Worm (Caenorhabditis elegans) whole organism, L1 larva: ENCODE data around the gene cdka-1.

Experiments used
- C04F5.9 ChIP-seq: sonication (generic microtip); optimal IDR thresholded peaks from 2 replicates; lab custom pipeline; 2016; ENCODE audit warnings: missing genetic modification characterization, missing compliant biosample characterization
- C34B4.2 ChIP-seq: sonication (generic microtip); optimal IDR thresholded peaks from 2 replicates; lab custom pipeline; 2017; ENCODE audit warnings: mild to moderate bottlenecking, missing genetic modification characterization, missing compliant biosample characterization
- aly-2 ChIP-seq: fragments of 150-350 bp; optimal IDR thresholded peaks from 2 replicates; lab custom pipeline; 2014; ENCODE audit warnings: missing biosample characterization, missing genetic modification characterization
- ama-1 ChIP-seq: fragments of 150-350 bp; optimal IDR thresholded peaks from 2 replicates; lab custom pipeline; 2014
- blmp-1 ChIP-seq: fragments of 150-350 bp; optimal IDR thresholded peaks from 2 replicates; lab custom pipeline; 2014; ENCODE audit warnings: missing biosample characterization, missing genetic modification characterization
- ceh-8 ChIP-seq: fragments of 200-800 bp; sonication (Bioruptor generic); optimal IDR thresholded peaks from 2 replicates; lab custom pipeline; 2018; ENCODE audit warnings: mild to moderate bottlenecking, missing genetic modification characterization, moderate library complexity, missing compliant biosample characterization
- ceh-90 ChIP-seq: sonication (generic microtip); optimal IDR thresholded peaks from 2 replicates; lab custom pipeline; 2016; ENCODE audit warnings: missing genetic modification characterization, missing compliant biosample characterization
- ces-1 ChIP-seq: fragments of 150-350 bp; optimal IDR thresholded peaks from 2 replicates; lab custom pipeline; 2014; ENCODE audit warnings: missing biosample characterization, missing genetic modification reagents, missing genetic modification characterization
- dpl-1 ChIP-seq, 3 experiments: fragments of 150-350 bp in 2 of 3; sonication (generic microtip) in 1 of 3; optimal IDR thresholded peaks; 2 replicates each; lab custom pipeline; 2014 to 2017; ENCODE audit warnings: missing biosample characterization in 3 of 3, missing genetic modification characterization in 3 of 3, missing genetic modification reagents in 3 of 3
- dsc-1 ChIP-seq: sonication (generic microtip); optimal IDR thresholded peaks from 2 replicates; lab custom pipeline; 2016; ENCODE audit warnings: mild to moderate bottlenecking, missing genetic modification characterization, missing compliant biosample characterization
- efl-3 ChIP-seq: fragments of 200-800 bp; sonication (Bioruptor generic); optimal IDR thresholded peaks from 2 replicates; lab custom pipeline; 2018; ENCODE audit warnings: mild to moderate bottlenecking, missing genetic modification characterization, missing compliant biosample characterization
- egl-27 ChIP-seq, 2 experiments: fragments of 150-350 bp in 1 of 2; sonication (generic microtip); optimal IDR thresholded peaks; 3 replicates each; lab custom pipeline; 2017 to 2018; ENCODE audit warnings: missing biosample characterization in 2 of 2, missing genetic modification characterization in 2 of 2, missing genetic modification reagents in 2 of 2
- elt-3 ChIP-seq, 6 experiments: fragments of 150-350 bp in 1 of 6; sonication (generic microtip); optimal IDR thresholded peaks; 2 replicates each; lab custom pipeline; 2017 to 2018; ENCODE audit warnings: missing biosample characterization in 6 of 6, missing genetic modification characterization in 6 of 6, inconsistent platforms in 1 of 6
- ets-5 ChIP-seq: fragments of 200-800 bp; sonication (Bioruptor generic); IDR thresholded peaks from 2 replicates; pipeline ENCODE4 v1.3.6; 2022; ENCODE audit warnings: missing genetic modification characterization, missing compliant biosample characterization
- fkh-10 ChIP-seq: sonication (generic microtip); optimal IDR thresholded peaks from 2 replicates; lab custom pipeline; 2017; ENCODE audit warnings: missing biosample characterization, missing genetic modification reagents, missing genetic modification characterization
- fkh-4 ChIP-seq: sonication (generic microtip); optimal IDR thresholded peaks from 2 replicates; lab custom pipeline; 2016; ENCODE audit warnings: missing compliant biosample characterization, missing genetic modification characterization, borderline replicate concordance
- fkh-8 ChIP-seq: sonication (generic microtip); optimal IDR thresholded peaks from 2 replicates; lab custom pipeline; 2016; ENCODE audit warnings: mild to moderate bottlenecking, missing genetic modification characterization, missing compliant biosample characterization
- irx-1 ChIP-seq: sonication (generic microtip); optimal IDR thresholded peaks from 2 replicates; lab custom pipeline; 2016; ENCODE audit warnings: missing genetic modification characterization, missing compliant biosample characterization
- lin-13 ChIP-seq: fragments of 150-350 bp; optimal IDR thresholded peaks from 2 replicates; lab custom pipeline; 2014; ENCODE audit warnings: missing biosample characterization, missing genetic modification reagents, missing genetic modification characterization
- lin-15B ChIP-seq: fragments of 150-350 bp; sonication (generic microtip); optimal IDR thresholded peaks from 3 replicates; lab custom pipeline; 2014; ENCODE audit warnings: missing biosample characterization, missing genetic modification characterization
- lin-35 ChIP-seq, 2 experiments: fragments of 150-350 bp; optimal IDR thresholded peaks; 2 replicates each; lab custom pipeline; 2014; ENCODE audit warnings: missing biosample characterization in 2 of 2, missing genetic modification characterization in 2 of 2, missing genetic modification reagents in 2 of 2
- lin-39 ChIP-seq: fragments of 150-350 bp; optimal IDR thresholded peaks from 2 replicates; lab custom pipeline; 2014; ENCODE audit warnings: missing biosample characterization, missing genetic modification reagents, missing genetic modification characterization
- lir-3 ChIP-seq: sonication (generic microtip); optimal IDR thresholded peaks from 2 replicates; lab custom pipeline; 2016; ENCODE audit warnings: mild to moderate bottlenecking, missing genetic modification characterization, moderate library complexity, missing compliant biosample characterization; ENCODE audit not compliant: poor library complexity
- lsy-2 ChIP-seq, 2 experiments: fragments of 150-350 bp; optimal IDR thresholded peaks; 2 replicates each; lab custom pipeline; 2014; ENCODE audit warnings: missing biosample characterization in 2 of 2, missing genetic modification characterization in 2 of 2
- mef-2 ChIP-seq: fragments of 150-350 bp; optimal IDR thresholded peaks from 2 replicates; lab custom pipeline; 2014; ENCODE audit warnings: missing biosample characterization, missing genetic modification characterization
- nhr-20 ChIP-seq: sonication (generic microtip); optimal IDR thresholded peaks from 2 replicates; lab custom pipeline; 2016; ENCODE audit warnings: mild to moderate bottlenecking, missing genetic modification characterization, missing compliant biosample characterization
- nhr-28 ChIP-seq: fragments of 150-350 bp; optimal IDR thresholded peaks from 2 replicates; lab custom pipeline; 2014; ENCODE audit warnings: missing biosample characterization, missing genetic modification characterization
- nhr-47 ChIP-seq: sonication (generic microtip); optimal IDR thresholded peaks from 2 replicates; lab custom pipeline; 2016; ENCODE audit warnings: mild to moderate bottlenecking, missing genetic modification characterization, moderate library complexity, missing compliant biosample characterization
- nhr-71 ChIP-seq: sonication (generic microtip); optimal IDR thresholded peaks from 2 replicates; lab custom pipeline; 2016; ENCODE audit warnings: mild to moderate bottlenecking, missing genetic modification characterization, moderate library complexity, missing compliant biosample characterization
- nhr-85 ChIP-seq: sonication (generic microtip); peaks from one replicate; lab custom pipeline; 2016; ENCODE audit warnings: missing genetic modification characterization, inconsistent platforms, missing compliant biosample characterization
- pag-3 ChIP-seq: sonication (generic microtip); optimal IDR thresholded peaks from 2 replicates; lab custom pipeline; 2017; ENCODE audit warnings: missing genetic modification characterization, mild to moderate bottlenecking, missing compliant biosample characterization, antibody characterized with exemption, borderline replicate concordance; ENCODE audit not compliant: insufficient read depth
- pax-3 ChIP-seq: fragments of 200-800 bp; sonication (Bioruptor generic); optimal IDR thresholded peaks from 2 replicates; lab custom pipeline; 2018; ENCODE audit warnings: mild to moderate bottlenecking, missing genetic modification characterization, moderate library complexity, missing compliant biosample characterization
- rnt-1 ChIP-seq: sonication (generic microtip); optimal IDR thresholded peaks from 2 replicates; lab custom pipeline; 2016; ENCODE audit warnings: mild to moderate bottlenecking, missing genetic modification characterization, moderate library complexity, missing compliant biosample characterization
- snpc-4 ChIP-seq: fragments of 150-350 bp; optimal IDR thresholded peaks from 2 replicates; lab custom pipeline; 2014; ENCODE audit warnings: missing biosample characterization, missing genetic modification characterization
- sox-4 ChIP-seq: sonication (generic microtip); optimal IDR thresholded peaks from 2 replicates; lab custom pipeline; 2016; ENCODE audit warnings: missing genetic modification characterization, missing compliant biosample characterization
- unc-62 ChIP-seq: fragments of 150-350 bp; optimal IDR thresholded peaks from 2 replicates; lab custom pipeline; 2014; ENCODE audit warnings: missing biosample characterization, missing genetic modification reagents, missing genetic modification characterization
- unc-86 ChIP-seq: sonication (generic microtip); optimal IDR thresholded peaks from 2 replicates; lab custom pipeline; 2016; ENCODE audit warnings: missing genetic modification characterization, missing compliant biosample characterization
- vab-15 ChIP-seq: sonication (generic microtip); optimal IDR thresholded peaks from 2 replicates; lab custom pipeline; 2017; ENCODE audit warnings: missing genotype, mild to moderate bottlenecking, missing genetic modification characterization, missing compliant biosample characterization
- xbp-1 ChIP-seq: sonication (generic microtip); optimal IDR thresholded peaks from 2 replicates; lab custom pipeline; 2016; ENCODE audit warnings: missing genetic modification characterization, missing compliant biosample characterization
- zag-1 ChIP-seq: fragments of 150-350 bp; optimal IDR thresholded peaks from 2 replicates; lab custom pipeline; 2014; ENCODE audit warnings: missing biosample characterization, missing genetic modification characterization
- zip-4 ChIP-seq: fragments of 200-800 bp; sonication (Bioruptor generic); optimal IDR thresholded peaks from 2 replicates; lab custom pipeline; 2018; ENCODE audit warnings: mild to moderate bottlenecking, missing genetic modification characterization, moderate library complexity, missing compliant biosample characterization
- ztf-11 ChIP-seq, 2 experiments: sonication (generic microtip); optimal IDR thresholded peaks; 2 replicates each; lab custom pipeline; 2016 to 2017; ENCODE audit warnings: missing genetic modification characterization in 2 of 2, missing biosample characterization in 1 of 2, missing compliant biosample characterization in 1 of 2

Gene cdka-1

DNA sequence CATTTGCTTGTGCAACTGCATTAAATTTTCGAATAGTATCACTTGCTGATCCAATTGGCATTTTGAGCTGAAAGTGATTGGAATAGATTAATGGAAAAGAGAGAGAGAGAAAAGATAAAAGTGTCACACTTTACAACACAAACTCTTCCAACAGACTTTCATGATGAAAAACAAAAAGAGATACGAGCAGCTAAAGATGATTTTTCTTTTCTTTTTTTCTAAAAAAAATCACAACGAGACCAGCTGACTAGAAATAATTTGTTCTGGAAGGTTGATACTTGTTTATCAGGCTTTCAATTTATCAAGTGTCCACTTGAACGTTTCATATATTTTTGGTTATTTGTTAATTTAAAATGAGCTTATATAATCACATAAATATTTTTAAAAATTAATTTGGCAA lies 28.5 kb downstream of the cdka-1 start (continued):
- TF ChIP-seq mef-2 (no peak), elt-3 (tag; optimal IDR thresholded peaks at IDR 0.05; lab: Kevin White, UChicago) (no peak), blmp-1 (tag; lab: Kevin White, UChicago) (no peak), pag-3 (tag; lab: Kevin White, UChicago) (no peak), C34B4.2 (tag; lab: Kevin White, UChicago) (no peak), ets-5 (GFP tag; lab: Robert Waterston, UW) (no peak), nhr-85 (tag; lab: Kevin White, UChicago) (no peak), zag-1 (tag; lab: Kevin White, UChicago) (no peak), lin-15B (tag; lab: Kevin White, UChicago) (no peak), nhr-47 (tag; lab: Kevin White, UChicago) (no peak), lsy-2 (tag; optimal IDR thresholded peaks at IDR 0.05; lab: Kevin White, UChicago) (peak; percentile 58 to 62), lir-3 (tag; lab: Kevin White, UChicago) (no peak), nhr-71 (peak; percentile 77), zip-4 (GFP tag; lab: Kevin White, UChicago) (no peak), efl-3 (GFP tag; lab: Kevin White, UChicago) (no peak), pax-3 (tag; lab: Kevin White, UChicago) (no peak), fkh-8 (tag; lab: Kevin White, UChicago) (no peak), ztf-11 (tag; optimal IDR thresholded peaks at IDR 0.05; lab: Kevin White, UChicago) (no peak), ceh-90 (tag; lab: Kevin White, UChicago) (no peak), nhr-28 (no peak), C04F5.9 (no peak), nhr-20 (peak; percentile 10), vab-15 (no peak), irx-1 (tag; lab: Kevin White, UChicago) (no peak), ama-1 (lab: Kevin White, UChicago) (no peak), xbp-1 (no peak), fkh-10 (GFP tag; lab: Kevin White, UChicago) (no peak), lin-35 (GFP tag; optimal IDR thresholded peaks at IDR 0.05; lab: Kevin White, UChicago) (no peak), aly-2 (tag; lab: Kevin White, UChicago) (no peak), dsc-1 (tag; lab: Kevin White, UChicago) (no peak), dpl-1 (GFP tag; optimal IDR thresholded peaks at IDR 0.05; lab: Kevin White, UChicago) (peak in 1 of 3 experiments; percentile 1), ces-1 (GFP tag; lab: Kevin White, UChicago) (no peak), snpc-4 (tag; lab: Kevin White, UChicago) (no peak), lin-13 (no peak), lin-39 (tag; lab: Kevin White, UChicago) (peak; percentile 17), unc-62 (GFP tag; lab: Kevin White, UChicago) (no peak)

DNA sequence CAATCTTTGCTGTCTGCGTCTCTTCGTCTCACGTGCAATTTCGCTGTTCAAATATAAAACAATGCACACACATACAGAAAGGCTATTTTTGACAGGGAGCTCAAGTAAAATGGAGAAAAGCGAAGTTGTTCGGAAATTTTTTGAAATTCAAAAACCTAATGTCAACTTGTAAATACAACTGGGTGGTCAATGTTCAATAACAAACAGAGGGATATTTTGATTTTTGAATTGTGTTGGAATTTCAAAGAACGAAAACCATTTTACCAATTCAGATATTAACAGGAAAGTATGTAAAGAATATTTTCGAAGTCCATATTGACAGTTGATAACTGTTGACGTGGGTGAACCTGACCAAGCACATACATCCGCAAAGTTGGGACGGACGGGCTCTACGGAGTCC lies 29.8 kb downstream of the cdka-1 start, which contains the start of gene tag-243:
Gene tag-243, minus strand, starts transcription at position 101 of the 400 bp plus-strand sequence.
- TF ChIP-seq egl-27 (tag; optimal IDR thresholded peaks at IDR 0.05; lab: Kevin White, UChicago) (no peak), unc-62 (GFP tag; lab: Kevin White, UChicago) (no peak), nhr-71 (peak; percentile 5), rnt-1 (tag; lab: Kevin White, UChicago) (peak; percentile 7)

DNA sequence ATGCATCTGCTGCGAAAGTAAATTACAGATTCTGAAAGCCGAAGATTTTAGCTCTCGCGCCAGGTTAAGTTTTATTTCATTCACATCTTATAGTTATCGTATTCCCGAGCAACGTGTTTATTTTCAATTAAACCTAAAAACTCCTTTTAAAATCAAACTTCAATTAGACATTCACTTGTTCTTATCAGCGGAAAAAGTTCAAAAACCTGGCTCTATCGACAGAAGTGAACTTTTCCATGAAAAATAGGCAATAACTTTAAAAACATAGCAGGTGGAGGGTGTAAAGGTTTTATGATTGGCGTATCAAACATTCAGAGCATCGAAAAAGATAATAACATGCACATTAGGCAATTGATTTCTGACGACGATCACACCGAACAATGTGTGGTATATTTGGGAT lies 30.4 kb downstream of the cdka-1 start, which contains the start of gene ppat-1:
Gene ppat-1, plus strand, starts transcription at position 316 of the 400 bp plus-strand sequence.
- TF ChIP-seq ceh-8 (GFP tag; lab: Kevin White, UChicago) (peak; percentile 2), fkh-4 (tag; lab: Kevin White, UChicago) (no peak), sox-4 (no peak), unc-86 (no peak)
